Worm (Caenorhabditis elegans) whole organism, L4 larva: ENCODE results near the gene pxmp-4.

Experiments
- D1046.2 ChIP-seq: fragments of 200-800 bp; sonication (Bioruptor generic); IDR thresholded peaks from 2 replicates; pipeline ENCODE4 v1.3.6; 2022; ENCODE audit warnings: missing genetic modification characterization, missing compliant biosample characterization
- F26F4.8 ChIP-seq: fragments of 200-800 bp; sonication (Bioruptor generic); conservative IDR thresholded peaks from 2 replicates; pipeline ENCODE4 v1.3.6; 2022; ENCODE audit warnings: missing genetic modification characterization, missing compliant biosample characterization
- F37D6.2 ChIP-seq: sonication (generic microtip); optimal IDR thresholded peaks from 2 replicates; lab custom pipeline; 2016; ENCODE audit warnings: mild to moderate bottlenecking, missing genetic modification characterization, missing compliant biosample characterization
- T20F7.1 ChIP-seq: fragments of 200-800 bp; sonication (Bioruptor generic); optimal IDR thresholded peaks from 2 replicates; lab custom pipeline; 2018; ENCODE audit warnings: mild to moderate bottlenecking, missing genetic modification characterization, missing compliant biosample characterization
- Y105C5A.15 ChIP-seq: fragments of 200-800 bp; sonication (Bioruptor generic); IDR thresholded peaks from 2 replicates; pipeline ENCODE4 v1.3.6; 2022; ENCODE audit warnings: missing genetic modification characterization, missing compliant biosample characterization
- Y5F2A.4 ChIP-seq: fragments of 200-800 bp; sonication (Bioruptor generic); optimal IDR thresholded peaks from 2 replicates; lab custom pipeline; 2018; ENCODE audit warnings: mild to moderate bottlenecking, missing genetic modification characterization, missing compliant biosample characterization
- aha-1 ChIP-seq: fragments of 150-350 bp; peaks from one replicate; lab custom pipeline; 2014; ENCODE audit warnings: missing biosample characterization, missing genetic modification characterization
- attf-4 ChIP-seq: sonication (generic microtip); optimal IDR thresholded peaks from 3 replicates; lab custom pipeline; 2017; ENCODE audit warnings: missing biosample characterization, missing genetic modification characterization
- ceh-32 ChIP-seq: sonication (generic microtip); optimal IDR thresholded peaks from 2 replicates; lab custom pipeline; 2016; ENCODE audit warnings: mild to moderate bottlenecking, missing genetic modification characterization, missing compliant biosample characterization; ENCODE audit not compliant: poor library complexity
- ceh-62 ChIP-seq: sonication (generic microtip); optimal IDR thresholded peaks from 2 replicates; lab custom pipeline; 2017; ENCODE audit warnings: missing biosample characterization, missing genetic modification characterization
- ceh-82 ChIP-seq: sonication (generic microtip); optimal IDR thresholded peaks from 2 replicates; lab custom pipeline; 2017; ENCODE audit warnings: missing biosample characterization, missing genetic modification characterization
- daf-12 ChIP-seq: fragments of 150-350 bp; optimal IDR thresholded peaks from 2 replicates; lab custom pipeline; 2014; ENCODE audit warnings: missing biosample characterization, missing genetic modification reagents, missing genetic modification characterization
- daf-8 ChIP-seq: fragments of 200-800 bp; sonication (Bioruptor generic); IDR thresholded peaks from 2 replicates; pipeline ENCODE4 v1.3.6; 2022; ENCODE audit warnings: missing genetic modification characterization, missing compliant biosample characterization
- dmd-6 ChIP-seq: fragments of 200-800 bp; sonication (Bioruptor generic); IDR thresholded peaks from 2 replicates; pipeline ENCODE4 v1.3.6; 2022; ENCODE audit warnings: missing genetic modification reagents, missing genetic modification characterization, missing compliant biosample characterization
- egl-43 ChIP-seq: fragments of 200-800 bp; sonication (Bioruptor generic); IDR thresholded peaks from 2 replicates; pipeline ENCODE4 v1.3.6; 2022; ENCODE audit warnings: missing genetic modification reagents, missing genetic modification characterization, missing compliant biosample characterization
- fkh-10 ChIP-seq: fragments of 150-350 bp; optimal IDR thresholded peaks from 2 replicates; lab custom pipeline; 2014; ENCODE audit warnings: missing biosample characterization, missing genetic modification reagents, missing genetic modification characterization
- gei-8 ChIP-seq: fragments of 200-800 bp; sonication (Bioruptor generic); optimal IDR thresholded peaks from 2 replicates; lab custom pipeline; 2018; ENCODE audit warnings: mild to moderate bottlenecking, missing genetic modification characterization, missing compliant biosample characterization
- hmg-1.1 ChIP-seq: fragments of 200-800 bp; sonication (Bioruptor generic); IDR thresholded peaks from 2 replicates; pipeline ENCODE4 v1.3.6; 2022; ENCODE audit warnings: missing genetic modification reagents, missing genetic modification characterization, missing compliant biosample characterization
- jun-1 ChIP-seq: fragments of 150-350 bp; optimal IDR thresholded peaks from 2 replicates; lab custom pipeline; 2014; ENCODE audit warnings: missing biosample characterization, missing genetic modification reagents, missing genetic modification characterization
- lim-7 ChIP-seq: fragments of 200-800 bp; sonication (Bioruptor generic); IDR thresholded peaks from 2 replicates; pipeline ENCODE4 v1.3.6; 2022; ENCODE audit warnings: missing genetic modification characterization, missing compliant biosample characterization
- lin-13 ChIP-seq: fragments of 150-350 bp; optimal IDR thresholded peaks from 2 replicates; lab custom pipeline; 2014; ENCODE audit warnings: missing biosample characterization, missing genetic modification reagents, missing genetic modification characterization
- lin-15B ChIP-seq: fragments of 150-350 bp; sonication (generic microtip); optimal IDR thresholded peaks from 3 replicates; lab custom pipeline; 2014; ENCODE audit warnings: missing biosample characterization, missing genetic modification characterization
- lin-29 ChIP-seq: fragments of 200-800 bp; sonication (Bioruptor generic); IDR thresholded peaks from 2 replicates; pipeline ENCODE4 v1.3.6; 2022; ENCODE audit warnings: missing genetic modification reagents, missing genetic modification characterization, missing compliant biosample characterization
- lin-39 ChIP-seq: fragments of 150-350 bp; optimal IDR thresholded peaks from 2 replicates; lab custom pipeline; 2014; ENCODE audit warnings: missing biosample characterization, missing genetic modification reagents, missing genetic modification characterization
- madf-9 ChIP-seq: fragments of 200-800 bp; sonication (Bioruptor generic); conservative IDR thresholded peaks from 2 replicates; pipeline ENCODE4 v1.3.6; 2022; ENCODE audit warnings: missing genetic modification reagents, missing genetic modification characterization, missing compliant biosample characterization
- mdl-1 ChIP-seq, 2 experiments: fragments of 150-350 bp in 1 of 2; sonication (generic microtip) in 1 of 2; optimal IDR thresholded peaks; 2 replicates each; lab custom pipeline; 2014 to 2017; ENCODE audit warnings: missing biosample characterization in 2 of 2, missing genetic modification characterization in 2 of 2
- mdt-29 ChIP-seq: fragments of 200-800 bp; sonication (Bioruptor generic); IDR thresholded peaks from 2 replicates; pipeline ENCODE4 v1.3.6; 2022; ENCODE audit warnings: missing genetic modification reagents, missing genetic modification characterization, missing compliant biosample characterization
- mes-2 ChIP-seq: sonication (generic microtip); optimal IDR thresholded peaks from 2 replicates; lab custom pipeline; 2016; ENCODE audit warnings: missing genotype, mild to moderate bottlenecking, missing genetic modification characterization, missing compliant biosample characterization; ENCODE audit not compliant: poor library complexity, severe bottlenecking
- mxl-3 ChIP-seq: fragments of 200-800 bp; sonication (Bioruptor generic); optimal IDR thresholded peaks from 2 replicates; lab custom pipeline; 2018; ENCODE audit warnings: mild to moderate bottlenecking, missing genetic modification characterization, missing compliant biosample characterization
- nhr-237 ChIP-seq: sonication (generic microtip); optimal IDR thresholded peaks from 2 replicates; lab custom pipeline; 2017; ENCODE audit warnings: missing biosample characterization, missing genetic modification characterization
- nhr-25 ChIP-seq: sonication (generic microtip); optimal IDR thresholded peaks from 2 replicates; lab custom pipeline; 2017; ENCODE audit warnings: missing genetic modification characterization, mild to moderate bottlenecking, missing compliant biosample characterization, antibody characterized with exemption, moderate library complexity, borderline replicate concordance; ENCODE audit not compliant: insufficient read depth
- nhr-28 ChIP-seq: fragments of 150-350 bp; optimal IDR thresholded peaks from 2 replicates; lab custom pipeline; 2014; ENCODE audit warnings: missing biosample characterization, missing genetic modification characterization
- nhr-42 ChIP-seq: fragments of 200-800 bp; sonication (Bioruptor generic); IDR thresholded peaks from 2 replicates; pipeline ENCODE4 v1.3.6; 2022; ENCODE audit warnings: missing genetic modification characterization, missing compliant biosample characterization
- nhr-48 ChIP-seq: sonication (generic microtip); optimal IDR thresholded peaks from 2 replicates; lab custom pipeline; 2016; ENCODE audit warnings: mild to moderate bottlenecking, missing genetic modification characterization, missing compliant biosample characterization
- nhr-6 ChIP-seq: fragments of 150-350 bp; optimal IDR thresholded peaks from 2 replicates; lab custom pipeline; 2014; ENCODE audit warnings: missing biosample characterization, missing genetic modification characterization
- nhr-77 ChIP-seq: fragments of 150-350 bp; optimal IDR thresholded peaks from 2 replicates; lab custom pipeline; 2014; ENCODE audit warnings: missing biosample characterization, missing genetic modification characterization
- pha-4 ChIP-seq, 2 experiments: fragments of 150-350 bp in 1 of 2; fragments of 200-800 bp in 1 of 2; sonication (Bioruptor generic) in 1 of 2; IDR thresholded peaks in 1 of 2; optimal IDR thresholded peaks in 1 of 2; 2 replicates each; pipeline versions ENCODE4 v1.3.6 to Lab custom; 2014 to 2022; ENCODE audit warnings: missing genetic modification characterization in 2 of 2, missing genetic modification reagents in 2 of 2, missing biosample characterization in 1 of 2, missing compliant biosample characterization in 1 of 2
- pqm-1 ChIP-seq: sonication (generic microtip); optimal IDR thresholded peaks from 2 replicates; lab custom pipeline; 2017; ENCODE audit warnings: missing biosample characterization, missing genetic modification characterization
- rbr-2 ChIP-seq: sonication (generic microtip); optimal IDR thresholded peaks from 2 replicates; lab custom pipeline; 2016; ENCODE audit warnings: missing genotype, missing genetic modification characterization, missing compliant biosample characterization
- saeg-2 ChIP-seq: fragments of 200-800 bp; sonication (Bioruptor generic); IDR thresholded peaks from 2 replicates; pipeline ENCODE4 v1.3.6; 2022; ENCODE audit warnings: missing genetic modification reagents, missing genetic modification characterization, missing compliant biosample characterization
- set-16 ChIP-seq: fragments of 200-800 bp; sonication (Bioruptor generic); IDR thresholded peaks from 2 replicates; pipeline ENCODE4 v1.3.6; 2022; ENCODE audit warnings: missing genetic modification reagents, missing genetic modification characterization, missing compliant biosample characterization
- skn-1 ChIP-seq: fragments of 150-350 bp; optimal IDR thresholded peaks from 2 replicates; lab custom pipeline; 2014; ENCODE audit warnings: missing biosample characterization, missing genetic modification characterization
- snpc-1.2 ChIP-seq: fragments of 200-800 bp; sonication (Bioruptor generic); IDR thresholded peaks from 2 replicates; pipeline ENCODE4 v1.3.6; 2022; ENCODE audit warnings: missing genetic modification reagents, missing genetic modification characterization, missing compliant biosample characterization
- spr-3 ChIP-seq: fragments of 200-800 bp; sonication (Bioruptor generic); optimal IDR thresholded peaks from 2 replicates; lab custom pipeline; 2018; ENCODE audit warnings: mild to moderate bottlenecking, missing genetic modification characterization, missing compliant biosample characterization
- tag-97 ChIP-seq: fragments of 200-800 bp; sonication (Bioruptor generic); IDR thresholded peaks from 2 replicates; pipeline ENCODE4 v1.3.6; 2022; ENCODE audit warnings: missing genetic modification characterization, missing compliant biosample characterization
- tra-1 ChIP-seq: fragments of 200-800 bp; sonication (Bioruptor generic); IDR thresholded peaks from 2 replicates; pipeline ENCODE4 v1.3.6; 2022; ENCODE audit warnings: missing genetic modification reagents, missing genetic modification characterization, missing compliant biosample characterization
- unc-130 ChIP-seq: sonication (generic microtip); optimal IDR thresholded peaks from 2 replicates; lab custom pipeline; 2016; ENCODE audit warnings: missing genetic modification reagents, missing genetic modification characterization, missing compliant biosample characterization
- zfp-2 ChIP-seq: sonication (generic microtip); optimal IDR thresholded peaks from 2 replicates; lab custom pipeline; 2016; ENCODE audit warnings: mild to moderate bottlenecking, missing genetic modification characterization, missing compliant biosample characterization
- zfp-3 ChIP-seq: fragments of 200-800 bp; sonication (Bioruptor generic); conservative IDR thresholded peaks from 2 replicates; pipeline ENCODE4 v1.3.6; 2022; ENCODE audit warnings: missing genetic modification reagents, missing genetic modification characterization, missing compliant biosample characterization
- zip-11 ChIP-seq: fragments of 200-800 bp; sonication (Bioruptor generic); IDR thresholded peaks from 2 replicates; pipeline ENCODE4 v1.3.6; 2022; ENCODE audit warnings: missing genetic modification characterization, missing compliant biosample characterization
- zip-2 ChIP-seq: fragments of 150-350 bp; optimal IDR thresholded peaks from 2 replicates; lab custom pipeline; 2014; ENCODE audit warnings: missing biosample characterization, missing genetic modification characterization
- ztf-11 ChIP-seq: fragments of 150-350 bp; optimal IDR thresholded peaks from 2 replicates; lab custom pipeline; 2014; ENCODE audit warnings: missing biosample characterization, missing genetic modification characterization

Gene pxmp-4

DNA sequence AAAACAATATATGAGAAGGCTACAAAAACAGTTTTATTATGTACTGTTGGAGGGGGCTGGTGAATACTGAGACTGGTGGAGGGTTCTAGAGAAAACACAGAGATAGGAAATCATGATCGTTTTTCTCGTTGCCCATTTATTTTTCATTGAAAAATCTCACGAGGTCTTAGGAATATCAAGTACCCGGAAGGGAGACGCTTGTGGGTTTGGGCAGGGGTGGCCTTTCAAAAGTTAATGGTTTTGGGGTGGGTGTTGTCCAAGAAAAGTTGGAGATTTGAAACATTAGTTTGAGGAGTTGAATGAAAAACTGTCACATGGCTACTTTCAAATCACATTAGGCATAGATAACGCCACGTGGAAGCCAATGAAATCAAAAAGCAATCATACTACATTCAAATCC lies 42.2 kb downstream of the pxmp-4 start (continued):
- TF ChIP-seq tra-1 (GFP tag; lab: Robert Waterston, UW), result 0 out of 2 replicates have a peak, but pooled peaks have one; percentile 6
- no peak for TF ChIP-seq spr-3 (GFP tag; lab: Kevin White, UChicago)
- no peak for TF ChIP-seq mdt-29
- TF ChIP-seq ztf-11 (tag; lab: Kevin White, UChicago), result no peak
- TF ChIP-seq egl-43 (GFP tag; lab: Robert Waterston, UW), result no peak
- TF ChIP-seq lim-7, result no peak
- no peak for TF ChIP-seq tag-97
- TF ChIP-seq nhr-28 (tag; lab: Kevin White, UChicago), result peak; percentile 54
- no peak for TF ChIP-seq daf-8 (GFP tag; lab: Robert Waterston, UW)
- peak; percentile 14; the same call in 1 of the 2 replicates for TF ChIP-seq dmd-6 (GFP tag; lab: Robert Waterston, UW)
- TF ChIP-seq T20F7.1 (GFP tag; lab: Kevin White, UChicago), result no peak
- no peak for TF ChIP-seq lin-13 (GFP tag; lab: Kevin White, UChicago)
- TF ChIP-seq D1046.2 (GFP tag; lab: Robert Waterston, UW), result no peak
- TF ChIP-seq nhr-6 (tag; lab: Kevin White, UChicago), result no peak
- no peak for TF ChIP-seq Y105C5A.15 (GFP tag; lab: Robert Waterston, UW)
- TF ChIP-seq nhr-48 (tag; lab: Kevin White, UChicago), result no peak
- no peak for TF ChIP-seq nhr-77
- TF ChIP-seq lin-15B (tag; lab: Kevin White, UChicago), result no peak
- no peak for TF ChIP-seq snpc-1.2
- no peak for TF ChIP-seq pqm-1 (tag; lab: Kevin White, UChicago)
- no peak for TF ChIP-seq ceh-82 (tag; lab: Kevin White, UChicago)
- 0 out of 2 replicates have a peak, but pooled peaks have one; percentile 14 for TF ChIP-seq hmg-1.1 (GFP tag; lab: Robert Waterston, UW)
- TF ChIP-seq rbr-2 (tag; lab: Kevin White, UChicago), result no peak
- no peak for TF ChIP-seq set-16 (GFP tag; lab: Robert Waterston, UW)
- TF ChIP-seq ceh-62, result no peak
- no peak for TF ChIP-seq zfp-3
- TF ChIP-seq attf-4, result no peak
- TF ChIP-seq lin-29 (GFP tag; lab: Robert Waterston, UW), result no peak
- TF ChIP-seq aha-1 (tag; lab: Kevin White, UChicago), result no peak
- no peak for TF ChIP-seq fkh-10 (GFP tag; lab: Kevin White, UChicago)
- TF ChIP-seq zip-11 (GFP tag; lab: Robert Waterston, UW), result no peak
- TF ChIP-seq unc-130 (GFP tag; lab: Kevin White, UChicago), result no peak
- no peak for TF ChIP-seq nhr-237
- TF ChIP-seq gei-8, result no peak
- peak; percentile 6; the same call in 1 of the 2 replicates for TF ChIP-seq pha-4 (GFP tag; IDR thresholded peaks at IDR 0.05; lab: Robert Waterston, UW)
- no peak for TF ChIP-seq pha-4 (tag; optimal IDR thresholded peaks at IDR 0.05; lab: Kevin White, UChicago)
- no peak for TF ChIP-seq jun-1 (tag; lab: Kevin White, UChicago)
- TF ChIP-seq Y5F2A.4 (GFP tag; lab: Kevin White, UChicago), result no peak
- TF ChIP-seq mdl-1 (tag; optimal IDR thresholded peaks at IDR 0.05; lab: Kevin White, UChicago), result no peak
- TF ChIP-seq mxl-3 (GFP tag; lab: Kevin White, UChicago), result peak; percentile 46
- no peak for TF ChIP-seq mes-2 (tag; lab: Kevin White, UChicago)
- no peak for TF ChIP-seq nhr-25 (tag; lab: Kevin White, UChicago)
- no peak for TF ChIP-seq ceh-32 (tag; lab: Kevin White, UChicago)
- TF ChIP-seq saeg-2 (GFP tag; lab: Robert Waterston, UW), result no peak
- no peak for TF ChIP-seq zip-2 (tag; lab: Kevin White, UChicago)
- TF ChIP-seq zfp-2 (tag; lab: Kevin White, UChicago), result no peak
- no peak for TF ChIP-seq daf-12 (tag; lab: Kevin White, UChicago)
- no peak for TF ChIP-seq skn-1
- no peak for TF ChIP-seq F26F4.8
- no peak for TF ChIP-seq F37D6.2 (tag; lab: Kevin White, UChicago)
- TF ChIP-seq nhr-42 (GFP tag; lab: Robert Waterston, UW), result no peak
- no peak for TF ChIP-seq madf-9
- TF ChIP-seq lin-39, result no peak
